Worm (Caenorhabditis elegans) whole organism, L4/young adult: Measurements from ENCODE around the gene cyp-33C2.

ENCODE experiments used
- W03F9.2 ChIP-seq: fragments of 150-350 bp; optimal IDR thresholded peaks from 2 replicates; lab custom pipeline; 2014; ENCODE audit warnings: missing biosample characterization, missing genetic modification characterization
- dao-5 ChIP-seq: sonication (generic microtip); optimal IDR thresholded peaks from 2 replicates; lab custom pipeline; 2016; ENCODE audit warnings: missing genotype, missing genetic modification characterization, moderate library complexity, missing compliant biosample characterization
- him-1 ChIP-seq: sonication (generic microtip); optimal IDR thresholded peaks from 2 replicates; lab custom pipeline; 2016; ENCODE audit warnings: missing genotype, missing genetic modification reagents, missing genetic modification characterization, missing compliant biosample characterization

ce11 chrV:2133512-2133911 lies 49.8 kb upstream of the cyp-33C2 start:
- TF ChIP-seq him-1 (tag; lab: Kevin White, UChicago) (peak; percentile 86), W03F9.2 (no peak), dao-5 (tag; lab: Kevin White, UChicago) (no peak)
